Fruit fly (Drosophila melanogaster) whole organism, embryonic: ENCODE results near the gene CG15891.

Experiments
- Antp ChIP-seq: fragments of 200-800 bp; sonication (Bioruptor generic); optimal IDR thresholded peaks from 3 replicates; lab custom pipeline; 2016; ENCODE audit warnings: missing biosample characterization, missing genetic modification characterization
- Atf-2 ChIP-seq: fragments of 200-800 bp; sonication (Bioruptor generic); optimal IDR thresholded peaks from 2 replicates; lab custom pipeline; 2016; ENCODE audit warnings: missing biosample characterization, missing genetic modification characterization
- Bgb ChIP-seq: fragments of 200-800 bp; sonication (Bioruptor generic); IDR thresholded peaks from 2 replicates; pipeline ENCODE4 v1.3.6; 2022; ENCODE audit warnings: missing biosample characterization, missing genetic modification characterization; ENCODE audit not compliant: partially characterized antibody
- CG10274 ChIP-seq: fragments of 200-800 bp; sonication (Bioruptor generic); optimal IDR thresholded peaks from 3 replicates; lab custom pipeline; 2017; ENCODE audit warnings: missing biosample characterization, mild to moderate bottlenecking, missing genetic modification characterization
- CG10654 ChIP-seq: fragments of 200-800 bp; sonication (Bioruptor generic); optimal IDR thresholded peaks from 2 replicates; lab custom pipeline; 2016; ENCODE audit warnings: missing biosample characterization, missing genetic modification characterization
- CG12219 ChIP-seq: fragments of 200-800 bp; sonication (Bioruptor generic); optimal IDR thresholded peaks from 3 replicates; lab custom pipeline; 2018; ENCODE audit warnings: missing biosample characterization, mild to moderate bottlenecking, missing genetic modification characterization
- CG1603 ChIP-seq: fragments of 200-800 bp; sonication (Bioruptor generic); optimal IDR thresholded peaks from 2 replicates; lab custom pipeline; 2019; ENCODE audit warnings: missing biosample characterization, mild to moderate bottlenecking, missing genetic modification characterization, moderate library complexity
- CG17186 ChIP-seq: fragments of 200-800 bp; sonication (Bioruptor generic); optimal IDR thresholded peaks from 3 replicates; lab custom pipeline; 2017; ENCODE audit warnings: missing biosample characterization, missing genetic modification reagents, missing genetic modification characterization
- CG1792 ChIP-seq: fragments of 200-800 bp; sonication (Bioruptor generic); optimal IDR thresholded peaks from 2 replicates; lab custom pipeline; 2016; ENCODE audit warnings: missing biosample characterization, missing genetic modification characterization
- CG2116 ChIP-seq: fragments of 200-800 bp; sonication (Bioruptor generic); optimal IDR thresholded peaks from 3 replicates; lab custom pipeline; 2018; ENCODE audit warnings: missing biosample characterization, mild to moderate bottlenecking, missing genetic modification characterization
- CG30403 ChIP-seq: fragments of 200-800 bp; sonication (Bioruptor generic); optimal IDR thresholded peaks from 3 replicates; lab custom pipeline; 2016; ENCODE audit warnings: missing biosample characterization, missing genetic modification characterization
- CG3281 ChIP-seq: fragments of 200-800 bp; sonication (Bioruptor generic); optimal IDR thresholded peaks from 3 replicates; lab custom pipeline; 2017; ENCODE audit warnings: missing biosample characterization, mild to moderate bottlenecking, missing genetic modification characterization
- CG3995 ChIP-seq: fragments of 200-800 bp; sonication (Bioruptor generic); optimal IDR thresholded peaks from 3 replicates; lab custom pipeline; 2016; ENCODE audit warnings: missing biosample characterization, missing genetic modification characterization
- CG7271 ChIP-seq: fragments of 200-800 bp; sonication (Bioruptor generic); optimal IDR thresholded peaks from 2 replicates; lab custom pipeline; 2018; ENCODE audit warnings: missing biosample characterization, mild to moderate bottlenecking, missing genetic modification characterization, moderate library complexity
- CG7786 ChIP-seq: fragments of 200-800 bp; sonication (Bioruptor generic); optimal IDR thresholded peaks from 2 replicates; lab custom pipeline; 2016; ENCODE audit warnings: missing biosample characterization, missing genetic modification characterization
- CG7987 ChIP-seq: fragments of 200-800 bp; sonication (Bioruptor generic); optimal IDR thresholded peaks from 2 replicates; lab custom pipeline; 2018; ENCODE audit warnings: missing biosample characterization, mild to moderate bottlenecking, missing genetic modification characterization, moderate library complexity
- CG9437 ChIP-seq: fragments of 200-800 bp; sonication (Bioruptor generic); optimal IDR thresholded peaks from 2 replicates; lab custom pipeline; 2018; ENCODE audit warnings: missing biosample characterization, mild to moderate bottlenecking, missing genetic modification characterization
- Camta ChIP-seq: fragments of 200-800 bp; sonication (Bioruptor generic); optimal IDR thresholded peaks from 2 replicates; lab custom pipeline; 2016; ENCODE audit warnings: missing biosample characterization, missing genetic modification characterization
- Doc2 ChIP-seq: fragments of 200-800 bp; sonication (Bioruptor generic); IDR thresholded peaks from 2 replicates; pipeline ENCODE4 v1.3.6; 2022; ENCODE audit warnings: missing biosample characterization, missing genetic modification characterization
- Dref ChIP-seq: fragments of 200-800 bp; sonication (Bioruptor generic); IDR thresholded peaks from 2 replicates; pipeline ENCODE4 v1.3.6; 2022; ENCODE audit warnings: missing biosample characterization, missing genetic modification characterization
- E2f2 ChIP-seq: fragments of 200-800 bp; sonication (Bioruptor generic); IDR thresholded peaks from 2 replicates; pipeline ENCODE4 v1.3.6; 2022; ENCODE audit warnings: missing biosample characterization, missing genetic modification characterization
- Elba2 ChIP-seq: fragments of 200-800 bp; sonication (Bioruptor generic); optimal IDR thresholded peaks from 3 replicates; lab custom pipeline; 2016; ENCODE audit warnings: missing biosample characterization, missing genetic modification characterization
- HmgZ ChIP-seq: fragments of 200-800 bp; sonication (Bioruptor generic); optimal IDR thresholded peaks from 2 replicates; lab custom pipeline; 2018; ENCODE audit warnings: missing biosample characterization, mild to moderate bottlenecking, missing genetic modification characterization
- Lhr ChIP-seq: fragments of 200-800 bp; sonication (Bioruptor generic); optimal IDR thresholded peaks from 3 replicates; lab custom pipeline; 2017; ENCODE audit warnings: mild to moderate bottlenecking, missing biosample characterization, missing genetic modification reagents, missing genetic modification characterization
- Max ChIP-seq: fragments of 200-800 bp; sonication (Bioruptor generic); optimal IDR thresholded peaks from 2 replicates; lab custom pipeline; 2016; ENCODE audit warnings: missing biosample characterization, mild to moderate bottlenecking, missing genetic modification characterization
- NFAT ChIP-seq: fragments of 200-800 bp; sonication (Bioruptor generic); IDR thresholded peaks from 2 replicates; pipeline ENCODE4 v1.3.6; 2022; ENCODE audit warnings: missing biosample characterization, missing genetic modification characterization
- Opbp ChIP-seq: fragments of 200-800 bp; sonication (Bioruptor generic); IDR thresholded peaks from 3 replicates; pipeline ENCODE4 v1.3.6; 2022; ENCODE audit warnings: missing biosample characterization, missing genetic modification characterization; ENCODE audit not compliant: partially characterized antibody
- Sin3A ChIP-seq: fragments of >200 bp; optimal IDR thresholded peaks from 2 replicates; lab custom pipeline; 2018
- Sox102F ChIP-seq: fragments of 200-800 bp; sonication (Bioruptor generic); optimal IDR thresholded peaks from 2 replicates; lab custom pipeline; 2018; ENCODE audit warnings: missing biosample characterization, mild to moderate bottlenecking, missing genetic modification characterization, moderate library complexity
- Sry-β ChIP-seq: fragments of 200-800 bp; sonication (Bioruptor generic); optimal IDR thresholded peaks from 2 replicates; lab custom pipeline; 2018; ENCODE audit warnings: missing biosample characterization, mild to moderate bottlenecking, missing genetic modification characterization, moderate library complexity
- Tbp ChIP-seq: fragments of >200 bp; optimal IDR thresholded peaks from 2 replicates; lab custom pipeline; 2018; ENCODE audit warnings: missing biosample characterization, missing genetic modification characterization
- Usf ChIP-seq: fragments of 200-800 bp; sonication (Bioruptor generic); optimal IDR thresholded peaks from 2 replicates; lab custom pipeline; 2017; ENCODE audit warnings: missing genotype, missing biosample characterization, missing genetic modification characterization
- YL-1 ChIP-seq: fragments of 200-800 bp; sonication (Bioruptor generic); optimal IDR thresholded peaks from 3 replicates; lab custom pipeline; 2017; ENCODE audit warnings: missing biosample characterization, mild to moderate bottlenecking, missing genetic modification characterization
- amos ChIP-seq: fragments of 200-800 bp; sonication (Bioruptor generic); IDR thresholded peaks from 2 replicates; pipeline ENCODE4 v1.3.6; 2022; ENCODE audit warnings: missing biosample characterization, missing genetic modification characterization; ENCODE audit not compliant: partially characterized antibody
- bab2 ChIP-seq: fragments of 200-800 bp; sonication (Bioruptor generic); optimal IDR thresholded peaks from 2 replicates; lab custom pipeline; 2016; ENCODE audit warnings: missing biosample characterization, missing genetic modification characterization
- dpn ChIP-seq, 2 experiments: fragments of 200-800 bp; sonication (Bioruptor generic); optimal IDR thresholded peaks; 3 replicates each; lab custom pipeline; 2016; ENCODE audit warnings: missing biosample characterization in 2 of 2, missing genetic modification characterization in 2 of 2
- dysf ChIP-seq: fragments of 200-800 bp; sonication (Bioruptor generic); IDR thresholded peaks from 3 replicates; pipeline ENCODE4 v1.3.6; 2022; ENCODE audit warnings: missing biosample characterization, missing genetic modification characterization
- ems ChIP-seq: fragments of 200-800 bp; sonication (Bioruptor generic); optimal IDR thresholded peaks from 3 replicates; lab custom pipeline; 2016; ENCODE audit warnings: missing biosample characterization, missing genetic modification characterization
- fd102C ChIP-seq: fragments of 200-800 bp; sonication (Bioruptor generic); optimal IDR thresholded peaks from 2 replicates; lab custom pipeline; 2018; ENCODE audit warnings: missing biosample characterization, mild to moderate bottlenecking, missing genetic modification characterization, moderate library complexity
- fd64A ChIP-seq: fragments of 200-800 bp; sonication (Bioruptor generic); optimal IDR thresholded peaks from 3 replicates; lab custom pipeline; 2018; ENCODE audit warnings: missing biosample characterization, mild to moderate bottlenecking, missing genetic modification characterization
- ham ChIP-seq: fragments of 200-800 bp; sonication (Bioruptor generic); IDR thresholded peaks from 2 replicates; pipeline ENCODE4 v1.3.6; 2022; ENCODE audit warnings: missing biosample characterization, missing genetic modification characterization
- luna ChIP-seq: fragments of 200-800 bp; sonication (Bioruptor generic); optimal IDR thresholded peaks from 2 replicates; lab custom pipeline; 2016; ENCODE audit warnings: missing biosample characterization, missing genetic modification characterization
- mld ChIP-seq: fragments of 200-800 bp; sonication (Bioruptor generic); IDR thresholded peaks from 3 replicates; pipeline ENCODE4 v1.3.6; 2022; ENCODE audit warnings: missing biosample characterization, missing genetic modification characterization; ENCODE audit not compliant: partially characterized antibody
- scrt ChIP-seq: fragments of 200-800 bp; sonication (Bioruptor generic); optimal IDR thresholded peaks from 2 replicates; lab custom pipeline; 2018; ENCODE audit warnings: missing biosample characterization, mild to moderate bottlenecking, missing genetic modification characterization, moderate library complexity
- sens ChIP-seq: fragments of 200-800 bp; sonication (Bioruptor generic); peaks from one replicate; lab custom pipeline; 2016; ENCODE audit warnings: missing biosample characterization, missing genetic modification characterization
- shn ChIP-seq: fragments of 200-800 bp; sonication (Bioruptor generic); optimal IDR thresholded peaks from 3 replicates; lab custom pipeline; 2016; ENCODE audit warnings: missing biosample characterization, missing genetic modification characterization
- sima ChIP-seq: fragments of 200-800 bp; sonication (Bioruptor generic); optimal IDR thresholded peaks from 2 replicates; lab custom pipeline; 2016; ENCODE audit warnings: missing biosample characterization, missing genetic modification characterization
- sisA ChIP-seq: fragments of 200-800 bp; sonication (Bioruptor generic); IDR thresholded peaks from 2 replicates; pipeline ENCODE4 v1.3.6; 2022; ENCODE audit warnings: missing biosample characterization, missing genetic modification characterization
- slp2 ChIP-seq: fragments of 200-800 bp; sonication (Bioruptor generic); optimal IDR thresholded peaks from 2 replicates; lab custom pipeline; 2016; ENCODE audit warnings: missing biosample characterization, missing genetic modification characterization
- sna ChIP-seq: fragments of 200-800 bp; sonication (Bioruptor generic); IDR thresholded peaks from 2 replicates; pipeline ENCODE4 v1.3.6; 2022; ENCODE audit warnings: missing biosample characterization, missing genetic modification characterization; ENCODE audit not compliant: partially characterized antibody
- tap ChIP-seq: fragments of 200-800 bp; optimal IDR thresholded peaks from 3 replicates; lab custom pipeline; 2019; ENCODE audit warnings: missing biosample characterization, mild to moderate bottlenecking, missing genetic modification characterization, moderate library complexity
- trh ChIP-seq: fragments of 200-800 bp; sonication (Bioruptor generic); optimal IDR thresholded peaks from 2 replicates; lab custom pipeline; 2016; ENCODE audit warnings: missing biosample characterization, missing genetic modification characterization

CG15891 gene

dm6 chrX:6287842-6288241 lies 7.3 kb downstream of the CG15891 start, which contains the start of the genes Top3beta and wuho (continued):
- TF ChIP-seq E2f2 (GFP tag; lab: Robert Waterston, UW) = peak; percentile 49
- TF ChIP-seq NFAT (GFP tag; lab: Robert Waterston, UW) = 0 out of 2 replicates have a peak, but pooled peaks have one; percentile 20
- TF ChIP-seq Sox102F (GFP tag; lab: Kevin White, UChicago) = no peak
- TF ChIP-seq Camta (GFP tag; lab: Kevin White, UChicago) = peak; percentile 21
- TF ChIP-seq Elba2 (GFP tag; lab: Kevin White, UChicago) = peak; percentile 23
- TF ChIP-seq YL-1 = peak; percentile 93
- peak; percentile 6 for TF ChIP-seq shn (GFP tag; lab: Kevin White, UChicago)
- TF ChIP-seq dysf = peak; percentile 18; the same call in 1 of the 3 replicates
- TF ChIP-seq CG1603 (tag; lab: Kevin White, UChicago) = peak; percentile 93
- peak; percentile 86 for TF ChIP-seq CG2116 (GFP tag; lab: Kevin White, UChicago)
- TF ChIP-seq sna (GFP tag; lab: Robert Waterston, UW) = peak; percentile 70
- TF ChIP-seq CG10654 (GFP tag; lab: Kevin White, UChicago) = peak; percentile 16
- TF ChIP-seq mld (GFP tag; lab: Robert Waterston, UW) = peak; percentile 83
- TF ChIP-seq fd64A (GFP tag; lab: Kevin White, UChicago) = no peak
- TF ChIP-seq Sin3A (lab: Kevin White, UChicago) = peak; percentile 66
- TF ChIP-seq Tbp (GFP tag; lab: Kevin White, UChicago) = no peak
- TF ChIP-seq Usf = no peak
- TF ChIP-seq bab2 (GFP tag; lab: Kevin White, UChicago) = peak; percentile 40
- TF ChIP-seq CG7786 (GFP tag; lab: Kevin White, UChicago) = peak; percentile 40
- no peak for TF ChIP-seq tap (tag; lab: Kevin White, UChicago)
- TF ChIP-seq trh (GFP tag; lab: Kevin White, UChicago) = no peak
- TF ChIP-seq CG9437 (GFP tag; lab: Kevin White, UChicago) = no peak
- no peak for TF ChIP-seq slp2 (GFP tag; lab: Kevin White, UChicago)
- no peak for TF ChIP-seq CG10274 (GFP tag; lab: Kevin White, UChicago)
- no peak for TF ChIP-seq sima
- peak; percentile 53 for TF ChIP-seq Sry-β (GFP tag; lab: Kevin White, UChicago)
- TF ChIP-seq HmgZ = peak; percentile 85
- peak; percentile 65 for TF ChIP-seq CG7987 (GFP tag; lab: Kevin White, UChicago)
- TF ChIP-seq scrt (GFP tag; lab: Kevin White, UChicago) = no peak
- peak; percentile 43 for TF ChIP-seq ems (GFP tag; lab: Kevin White, UChicago)
- no peak for TF ChIP-seq Antp (GFP tag; lab: Kevin White, UChicago)
- TF ChIP-seq Max (GFP tag; lab: Kevin White, UChicago) = peak; percentile 17
- peak; percentile 71 for TF ChIP-seq Opbp (GFP tag; lab: Robert Waterston, UW)
- TF ChIP-seq CG12219 (GFP tag; lab: Kevin White, UChicago) = no peak
- TF ChIP-seq CG3995 = peak; percentile 59
- peak; percentile 75 for TF ChIP-seq amos (GFP tag; lab: Robert Waterston, UW)
- no peak for TF ChIP-seq ham (GFP tag; lab: Robert Waterston, UW)
- peak; percentile 36 for TF ChIP-seq CG30403 (GFP tag; lab: Kevin White, UChicago)
- peak; percentile 26 for TF ChIP-seq CG7271
- TF ChIP-seq fd102C (GFP tag; lab: Kevin White, UChicago) = no peak
- peak; percentile 88 for TF ChIP-seq Dref
- peak; percentile 83 for TF ChIP-seq Bgb (GFP tag; lab: Robert Waterston, UW)
- peak; percentile 45 for TF ChIP-seq CG3281 (GFP tag; lab: Kevin White, UChicago)
- TF ChIP-seq sens (GFP tag; lab: Kevin White, UChicago) = peak; percentile 77
- no peak for TF ChIP-seq Doc2 (GFP tag; lab: Robert Waterston, UW)
- TF ChIP-seq CG17186 (GFP tag; lab: Kevin White, UChicago) = peak; percentile 85
- peak; percentile 13 for TF ChIP-seq Atf-2 (GFP tag; lab: Kevin White, UChicago)
- TF ChIP-seq CG1792 (GFP tag; lab: Kevin White, UChicago) = peak; percentile 31
- peak; percentile 51 to 60 for TF ChIP-seq dpn (GFP tag; optimal IDR thresholded peaks at IDR 0.05; lab: Kevin White, UChicago)
- TF ChIP-seq sisA (GFP tag; lab: Robert Waterston, UW) = no peak
- TF ChIP-seq Lhr (GFP tag; lab: Kevin White, UChicago) = peak; percentile 62
- peak; percentile 15 for TF ChIP-seq luna
